ENCODE assay signal across 2 fruit fly cellular contexts in the genomic region with DNA sequence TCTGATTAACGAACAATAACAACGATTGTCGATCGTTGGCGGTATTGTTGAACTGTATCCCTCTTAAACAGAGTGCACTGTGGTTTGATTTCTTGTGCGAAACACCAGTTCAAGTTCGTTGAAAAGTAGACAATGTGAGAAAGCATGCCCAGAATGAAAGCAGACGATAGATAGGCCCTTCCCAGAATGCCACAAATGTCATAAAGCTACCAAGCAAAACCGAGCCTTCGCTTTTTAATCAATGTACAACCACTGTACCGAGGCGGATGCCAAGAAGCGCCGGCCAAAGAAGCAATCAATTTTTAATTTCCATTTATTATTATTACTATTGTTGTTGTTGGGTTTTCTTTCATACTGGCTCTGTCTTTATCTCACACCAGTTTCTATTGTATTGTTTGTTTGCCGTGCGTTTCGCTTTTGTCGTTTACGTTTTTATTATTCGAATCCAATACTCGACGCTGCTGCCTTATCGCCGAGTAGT.
TF ChIP-seq lines count a peak whose summit lies in the region.

No protein-coding gene starts in this region.

TF ChIP-seq in whole organism, embryonic, 481 proteins besides CTCF, POLR2A, EP300 and RAD21 (continued from another document and continues in another):
- TF ChIP-seq Sox100B (GFP tag; optimal IDR thresholded peaks at IDR 0.05; lab: Kevin White, UChicago) (peak; percentile 76), CG8089 (GFP tag; optimal IDR thresholded peaks at IDR 0.05; lab: Kevin White, UChicago) (peak; percentile 81), Rfx (GFP tag; IDR thresholded peaks at IDR 0.05; lab: Robert Waterston, UW) (peak; percentile 93), cg (GFP tag; optimal IDR thresholded peaks at IDR 0.05; lab: Kevin White, UChicago) (no peak), CG5180 (GFP tag; optimal IDR thresholded peaks at IDR 0.05; lab: Kevin White, UChicago) (peak; percentile 37), CG8924 (tag; optimal IDR thresholded peaks at IDR 0.05; lab: Kevin White, UChicago) (peak; percentile 84), sc (optimal IDR thresholded peaks at IDR 0.05; lab: Kevin White, UChicago) (no peak), sc (GFP tag; optimal IDR thresholded peaks at IDR 0.05; lab: Kevin White, UChicago) (peak; percentile 61), corto (GFP tag; optimal IDR thresholded peaks at IDR 0.05; lab: Kevin White, UChicago) (peak; percentile 26), nom (GFP tag; optimal IDR thresholded peaks at IDR 0.05; lab: Kevin White, UChicago) (peak; percentile 10), bbx (GFP tag; IDR thresholded peaks at IDR 0.05; lab: Robert Waterston, UW; ENCODE audit: partially characterized antibody) (no peak), Asciz (GFP tag; optimal IDR thresholded peaks at IDR 0.05; lab: Kevin White, UChicago) (peak; percentile 72), NFAT (GFP tag; IDR thresholded peaks at IDR 0.05; lab: Robert Waterston, UW) (peak; percentile 81), CG4424 (GFP tag; optimal IDR thresholded peaks at IDR 0.05; lab: Kevin White, UChicago) (peak; percentile 82), sob (GFP tag; IDR thresholded peaks at IDR 0.05; lab: Robert Waterston, UW) (peak; percentile 85), Camta (GFP tag; optimal IDR thresholded peaks at IDR 0.05; lab: Kevin White, UChicago) (peak; percentile 62), sima (GFP tag; optimal IDR thresholded peaks at IDR 0.05; lab: Kevin White, UChicago) (no peak), CG11696 (GFP tag; IDR thresholded peaks at IDR 0.05; lab: Robert Waterston, UW) (peak; percentile 73), Ets97D (GFP tag; optimal IDR thresholded peaks at IDR 0.05; lab: Kevin White, UChicago) (peak; percentile 38), Adf1 (GFP tag; IDR thresholded peaks at IDR 0.05; lab: Robert Waterston, UW) (peak; percentile 76), CG10321 (GFP tag; IDR thresholded peaks at IDR 0.05; lab: Robert Waterston, UW) (peak; percentile 55; the same call in 1 of the 2 replicates), CG17186 (GFP tag; optimal IDR thresholded peaks at IDR 0.05; lab: Kevin White, UChicago) (peak; percentile 57), mirr (GFP tag; optimal IDR thresholded peaks at IDR 0.05; lab: Kevin White, UChicago) (peak; percentile 10), CG11456 (GFP tag; IDR thresholded peaks at IDR 0.05; lab: Robert Waterston, UW) (peak; percentile 87), CG9817 (tag; optimal IDR thresholded peaks at IDR 0.05; lab: Kevin White, UChicago) (peak; percentile 65), ERR (GFP tag; optimal IDR thresholded peaks at IDR 0.05; lab: Kevin White, UChicago) (peak; percentile 14), CG15514 (GFP tag; optimal IDR thresholded peaks at IDR 0.05; lab: Kevin White, UChicago) (peak; percentile 74), wek (GFP tag; optimal IDR thresholded peaks at IDR 0.05; lab: Kevin White, UChicago) (peak; percentile 26), CG3407 (GFP tag; optimal IDR thresholded peaks at IDR 0.05; lab: Kevin White, UChicago) (peak; percentile 63), CoRest (tag; optimal IDR thresholded peaks at IDR 0.05; lab: Kevin White, UChicago) (peak; percentile 78), aop (GFP tag; IDR thresholded peaks at IDR 0.05; lab: Robert Waterston, UW) (no peak), CG15011 (GFP tag; optimal IDR thresholded peaks at IDR 0.05; lab: Kevin White, UChicago) (peak; percentile 65), B-H2 (GFP tag; optimal IDR thresholded peaks at IDR 0.05; lab: Kevin White, UChicago) (no peak), CG4617 (GFP tag; optimal IDR thresholded peaks at IDR 0.05; lab: Kevin White, UChicago; ENCODE audit: borderline replicate concordance) (peak; percentile 55), CG4282 (GFP tag; optimal IDR thresholded peaks at IDR 0.05; lab: Kevin White, UChicago) (peak; percentile 73), CG13775 (GFP tag; optimal IDR thresholded peaks at IDR 0.05; lab: Kevin White, UChicago) (peak; percentile 68), fd3F (GFP tag; optimal IDR thresholded peaks at IDR 0.05; lab: Kevin White, UChicago) (peak; percentile 79), Hr3 (GFP tag; optimal IDR thresholded peaks at IDR 0.05; lab: Kevin White, UChicago) (peak; percentile 82), bigmax (GFP tag; optimal IDR thresholded peaks at IDR 0.05; lab: Kevin White, UChicago) (no peak), Optix (GFP tag; IDR thresholded peaks at IDR 0.05; lab: Robert Waterston, UW) (peak; percentile 78), CG2712 (tag; optimal IDR thresholded peaks at IDR 0.05; lab: Kevin White, UChicago) (peak; percentile 65), Jarid2 (GFP tag; optimal IDR thresholded peaks at IDR 0.05; lab: Kevin White, UChicago) (peak; percentile 52), Bteb2 (GFP tag; optimal IDR thresholded peaks at IDR 0.05; lab: Kevin White, UChicago) (peak; percentile 76), CG30431 (GFP tag; optimal IDR thresholded peaks at IDR 0.05; lab: Kevin White, UChicago) (peak; percentile 72), zfh1 (GFP tag; IDR thresholded peaks at IDR 0.05; lab: Robert Waterston, UW) (peak; percentile 87), z (GFP tag; IDR thresholded peaks at IDR 0.05; lab: Robert Waterston, UW) (no peak; the same call in 2 of the 3 replicates), maf-S (GFP tag; optimal IDR thresholded peaks at IDR 0.05; lab: Kevin White, UChicago) (peak; percentile 76), repo (GFP tag; optimal IDR thresholded peaks at IDR 0.05; lab: Kevin White, UChicago) (peak; percentile 67), CG12769 (tag; optimal IDR thresholded peaks at IDR 0.05; lab: Kevin White, UChicago) (peak; percentile 87), CG13894 (tag; optimal IDR thresholded peaks at IDR 0.05; lab: Kevin White, UChicago) (peak; percentile 41), YL-1 (GFP tag; optimal IDR thresholded peaks at IDR 0.05; lab: Kevin White, UChicago) (no peak), Lpt (GFP tag; optimal IDR thresholded peaks at IDR 0.05; lab: Kevin White, UChicago) (no peak), Dll (GFP tag; IDR thresholded peaks at IDR 0.05; lab: Robert Waterston, UW; ENCODE audit: partially characterized antibody) (no peak), dati (GFP tag; IDR thresholded peaks at IDR 0.05; lab: Robert Waterston, UW) (peak; percentile 64), gcm (GFP tag; optimal IDR thresholded peaks at IDR 0.05; lab: Kevin White, UChicago) (peak; percentile 67), hth (optimal IDR thresholded peaks at IDR 0.05; lab: Kevin White, UChicago) (no peak), ato (GFP tag; IDR thresholded peaks at IDR 0.05; lab: Robert Waterston, UW; ENCODE audit: partially characterized antibody) (no peak), CG4328 (GFP tag; optimal IDR thresholded peaks at IDR 0.05; lab: Kevin White, UChicago) (peak; percentile 3), Meics (GFP tag; optimal IDR thresholded peaks at IDR 0.05; lab: Kevin White, UChicago) (peak; percentile 85), Lim3 (GFP tag; IDR thresholded peaks at IDR 0.05; lab: Robert Waterston, UW) (peak; percentile 66), Pdp1 (GFP tag; optimal IDR thresholded peaks at IDR 0.05; lab: Kevin White, UChicago) (peak; percentile 60 to 77), Dp (GFP tag; optimal IDR thresholded peaks at IDR 0.05; lab: Kevin White, UChicago) (no peak)

TF ChIP-seq in whole organism, prepupa, 60 proteins besides CTCF, POLR2A, EP300 and RAD21 (continued from another document):
- TF ChIP-seq CG6808 (GFP tag; optimal IDR thresholded peaks at IDR 0.05; lab: Kevin White, UChicago) (peak; percentile 53), Eip78C (GFP tag; lab: Kevin White, UChicago) (peak; percentile 95), Met (GFP tag; optimal IDR thresholded peaks at IDR 0.05; lab: Kevin White, UChicago) (peak; percentile 71), Ets21C (GFP tag; optimal IDR thresholded peaks at IDR 0.05; lab: Kevin White, UChicago) (peak; percentile 84), CG3032 (tag; optimal IDR thresholded peaks at IDR 0.05; lab: Kevin White, UChicago) (peak; percentile 52), fkh (GFP tag; optimal IDR thresholded peaks at IDR 0.05; lab: Kevin White, UChicago) (peak; percentile 14), CG7368 (GFP tag; optimal IDR thresholded peaks at IDR 0.05; lab: Kevin White, UChicago) (peak; percentile 80), Eip93F (GFP tag; optimal IDR thresholded peaks at IDR 0.05; lab: Kevin White, UChicago) (no peak), Lpt (GFP tag; optimal IDR thresholded peaks at IDR 0.05; lab: Kevin White, UChicago) (peak; percentile 73), eg (GFP tag; IDR thresholded peaks at IDR 0.05; lab: Robert Waterston, UW) (peak; percentile 90), lz (GFP tag; optimal IDR thresholded peaks at IDR 0.05; lab: Kevin White, UChicago) (peak; percentile 88)
